Fruit fly (Drosophila melanogaster): Measurements from ENCODE around the gene CG18170.

Gene CG18170

DNA sequence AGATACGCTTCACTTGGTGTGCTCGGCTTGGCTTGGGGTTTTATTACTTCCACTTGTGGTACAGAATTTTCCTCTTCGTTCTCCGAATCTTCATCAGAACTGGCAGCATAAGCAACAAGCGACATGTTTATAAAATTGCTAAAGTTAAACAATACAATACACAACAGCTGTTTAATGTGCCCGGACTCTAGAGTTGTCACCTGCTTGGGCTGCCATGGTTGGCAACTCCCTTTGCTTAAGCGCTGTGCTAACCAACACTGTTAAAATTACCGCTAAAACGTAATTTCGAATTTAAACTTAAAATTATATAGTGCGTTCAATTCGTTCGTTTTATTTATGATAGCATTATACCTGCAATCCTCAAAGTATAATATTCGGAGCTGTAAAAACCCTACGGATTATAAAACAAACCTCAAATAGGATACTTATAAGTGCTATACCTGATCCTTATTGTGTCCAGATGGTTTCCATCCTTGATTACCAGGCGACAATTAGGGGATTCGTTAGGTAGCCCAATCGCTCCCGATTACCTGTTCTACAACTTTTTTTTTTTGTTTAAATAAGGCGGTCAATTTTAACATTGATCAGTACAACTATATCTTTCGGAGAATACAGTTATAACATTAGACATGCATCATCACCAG is 44.6 kb downstream of the CG18170 start, which contains the start of the genes CG17249 and Bro (continued):
- TF ChIP-seq CG11247 (GFP tag; IDR thresholded peaks at IDR 0.05) (no peak), HLH54F (GFP tag; optimal IDR thresholded peaks at IDR 0.05) (peak; percentile 55), oc (tag; optimal IDR thresholded peaks at IDR 0.05) (no peak), Neu2 (GFP tag; optimal IDR thresholded peaks at IDR 0.05; ENCODE audit: borderline replicate concordance) (no peak), Dll (GFP tag; IDR thresholded peaks at IDR 0.05; ENCODE audit: partially characterized antibody) (0 out of 4 replicates have a peak, but pooled peaks have one; percentile 19), Atf3 (GFP tag; optimal IDR thresholded peaks at IDR 0.05) (no peak), da (GFP tag; optimal IDR thresholded peaks at IDR 0.05) (no peak), CG2678 (tag; optimal IDR thresholded peaks at IDR 0.05) (no peak), Usf (GFP tag; optimal IDR thresholded peaks at IDR 0.05) (no peak), wdn (GFP tag; IDR thresholded peaks at IDR 0.05) (no peak), exex (tag; optimal IDR thresholded peaks at IDR 0.05) (no peak), CG3838 (GFP tag; optimal IDR thresholded peaks at IDR 0.05) (peak; percentile 53), bcd (GFP tag; optimal IDR thresholded peaks at IDR 0.05) (no peak), maf-S (GFP tag; optimal IDR thresholded peaks at IDR 0.05) (peak; percentile 32), CG7786 (GFP tag; optimal IDR thresholded peaks at IDR 0.05) (peak; percentile 59), CG7839 (tag; optimal IDR thresholded peaks at IDR 0.05) (no peak), CG11085 (GFP tag; IDR thresholded peaks at IDR 0.05) (no peak), CG18599 (GFP tag; optimal IDR thresholded peaks at IDR 0.05) (no peak), Side (GFP tag; optimal IDR thresholded peaks at IDR 0.05) (peak; percentile 24), ftz-f1 (GFP tag; optimal IDR thresholded peaks at IDR 0.05) (no peak), CG6791 (GFP tag; IDR thresholded peaks at IDR 0.05; ENCODE audit: partially characterized antibody) (no peak), ATbp (GFP tag; optimal IDR thresholded peaks at IDR 0.05) (no peak), Bdp1 (GFP tag; optimal IDR thresholded peaks at IDR 0.05) (peak; percentile 48), h (optimal IDR thresholded peaks at IDR 0.05) (no peak), Hr78 (GFP tag; optimal IDR thresholded peaks at IDR 0.05) (no peak), shn (GFP tag; optimal IDR thresholded peaks at IDR 0.05) (peak; percentile 46), sisA (GFP tag; IDR thresholded peaks at IDR 0.05) (no peak), CG3726 (GFP tag; IDR thresholded peaks at IDR 0.05) (no peak), CG13123 (GFP tag; optimal IDR thresholded peaks at IDR 0.05) (no peak), CG9932 (GFP tag; IDR thresholded peaks at IDR 0.05) (peak; percentile 68), CG30020 (tag; optimal IDR thresholded peaks at IDR 0.05) (no peak), CG17328 (GFP tag; IDR thresholded peaks at IDR 0.05) (no peak), Max (GFP tag; optimal IDR thresholded peaks at IDR 0.05) (peak; percentile 13), tup (GFP tag; optimal IDR thresholded peaks at IDR 0.05) (peak; percentile 14)

DNA sequence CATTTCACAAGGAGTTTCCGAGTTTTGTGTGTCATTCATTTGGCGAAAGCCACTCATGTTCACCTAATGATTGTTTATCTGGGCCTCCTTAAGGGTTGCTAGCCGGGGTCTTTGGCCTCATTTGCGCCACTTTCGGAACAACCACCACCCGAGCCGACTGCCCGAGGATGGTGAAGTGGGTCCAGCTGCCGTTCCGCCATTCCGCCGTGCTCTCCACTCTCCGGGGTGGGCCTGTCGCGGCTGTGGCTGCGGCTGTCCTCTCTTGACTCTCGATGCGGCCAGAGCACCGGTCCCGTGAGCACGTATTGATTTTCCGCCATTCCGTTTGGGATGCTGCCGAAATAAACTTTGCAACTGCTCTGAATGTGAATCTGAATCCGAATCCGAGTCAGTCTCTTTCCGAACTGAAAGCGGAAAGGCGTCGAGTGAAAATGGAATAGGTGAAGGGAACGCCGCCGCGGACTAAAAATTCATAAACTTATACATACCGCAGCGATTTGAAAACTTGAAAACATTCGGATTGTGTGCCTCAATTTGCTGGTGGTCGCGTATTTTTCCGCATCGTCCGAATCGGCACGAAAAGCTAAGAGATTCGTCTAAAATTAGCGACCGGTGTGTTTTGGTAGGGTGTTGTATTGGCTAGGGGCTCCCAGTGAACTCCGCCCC is 46.1 kb downstream of the CG18170 start, which contains the start of gene CG13920:
CG13920 (plus strand) TSS at position 255 of the 666 bp plus-strand sequence.
- TF ChIP-seq amos (GFP tag; IDR thresholded peaks at IDR 0.05; ENCODE audit: partially characterized antibody) (no peak; the same call in 1 of the 2 replicates), sd (tag; optimal IDR thresholded peaks at IDR 0.05) (peak; percentile 49), salm (tag; optimal IDR thresholded peaks at IDR 0.05) (no peak), CG14050 (GFP tag; IDR thresholded peaks at IDR 0.05) (no peak), CG13296 (GFP tag; optimal IDR thresholded peaks at IDR 0.05) (no peak), ci (GFP tag; IDR thresholded peaks at IDR 0.05) (no peak), yki (optimal IDR thresholded peaks at IDR 0.05) (no peak), CG14441 (GFP tag; IDR thresholded peaks at IDR 0.05) (no peak), ac (GFP tag; optimal IDR thresholded peaks at IDR 0.05) (no peak), cad (GFP tag; optimal IDR thresholded peaks at IDR 0.05) (no peak), slp2 (GFP tag; optimal IDR thresholded peaks at IDR 0.05) (no peak), ind (GFP tag; optimal IDR thresholded peaks at IDR 0.05) (no peak), br (optimal IDR thresholded peaks at IDR 0.05) (no peak), Med (GFP tag) (peak; percentile 59), prd (optimal IDR thresholded peaks at IDR 0.05) (no peak), prd (GFP tag; IDR thresholded peaks at IDR 0.05) (no peak), CG4730 (GFP tag; IDR thresholded peaks at IDR 0.05) (no peak), CG8089 (GFP tag; optimal IDR thresholded peaks at IDR 0.05) (no peak), onecut (GFP tag; IDR thresholded peaks at IDR 0.05) (peak; percentile 99)

All from whole organism, embryonic.